Fruit fly (Drosophila melanogaster): ENCODE results near the gene CG8012.

dm6 chr3L:8240932-8241331 lies 25.9 kb downstream of the CG8012 start:
- TF ChIP-seq Smox (GFP tag; optimal IDR thresholded peaks at IDR 0.05) (no peak), CG8119 (GFP tag; IDR thresholded peaks at IDR 0.05) (no peak), Lpt (GFP tag; optimal IDR thresholded peaks at IDR 0.05) (no peak), CG3919 (GFP tag; optimal IDR thresholded peaks at IDR 0.05) (no peak), lz (GFP tag; optimal IDR thresholded peaks at IDR 0.05) (no peak), Sox102F (GFP tag; optimal IDR thresholded peaks at IDR 0.05) (no peak), CG1621 (tag; optimal IDR thresholded peaks at IDR 0.05) (no peak), CG6854 (GFP tag; optimal IDR thresholded peaks at IDR 0.05) (no peak)
